Worm (Caenorhabditis elegans) whole organism, young adult: ENCODE data around the gene dop-4.

Experiments used
- B0019.2 ChIP-seq: fragments of 200-800 bp; sonication (Bioruptor generic); conservative IDR thresholded peaks from 2 replicates; pipeline ENCODE4 v1.3.6; 2022; ENCODE audit warnings: missing genetic modification reagents, missing genetic modification characterization, missing compliant biosample characterization
- B0336.3 ChIP-seq: fragments of 200-800 bp; sonication (Bioruptor generic); IDR thresholded peaks from 2 replicates; pipeline ENCODE4 v1.3.6; 2022; ENCODE audit warnings: missing genetic modification characterization, missing compliant biosample characterization
- C17E4.6 ChIP-seq: fragments of 200-800 bp; sonication (Bioruptor generic); IDR thresholded peaks from 2 replicates; pipeline ENCODE4 v1.3.6; 2022; ENCODE audit warnings: missing genetic modification reagents, missing genetic modification characterization, missing compliant biosample characterization
- F23B12.7 ChIP-seq: sonication (generic microtip); optimal IDR thresholded peaks from 2 replicates; lab custom pipeline; 2017; ENCODE audit warnings: missing genetic modification characterization, mild to moderate bottlenecking, missing compliant biosample characterization, antibody characterized with exemption, moderate library complexity; ENCODE audit not compliant: insufficient read depth
- F49E8.2 ChIP-seq: sonication (generic microtip); optimal IDR thresholded peaks from 3 replicates; lab custom pipeline; 2017; ENCODE audit warnings: missing genetic modification characterization, mild to moderate bottlenecking, missing compliant biosample characterization, antibody characterized with exemption, moderate library complexity; ENCODE audit not compliant: insufficient read depth
- T26A5.8 ChIP-seq: sonication (generic microtip); optimal IDR thresholded peaks from 2 replicates; lab custom pipeline; 2016; ENCODE audit warnings: missing genetic modification characterization, missing compliant biosample characterization
- Y56A3A.18 ChIP-seq: fragments of 200-800 bp; sonication (Bioruptor generic); IDR thresholded peaks from 2 replicates; pipeline ENCODE4 v1.3.6; 2022; ENCODE audit warnings: missing genetic modification reagents, missing genetic modification characterization, missing compliant biosample characterization
- Y67H2A.10 ChIP-seq: fragments of 200-800 bp; sonication (Bioruptor generic); conservative IDR thresholded peaks from 2 replicates; pipeline ENCODE4 v1.3.6; 2022; ENCODE audit warnings: missing genetic modification reagents, missing genetic modification characterization, missing compliant biosample characterization
- Y79H2A.3 ChIP-seq: fragments of 200-800 bp; sonication (Bioruptor generic); conservative IDR thresholded peaks from 2 replicates; pipeline ENCODE4 v1.3.6; 2022; ENCODE audit warnings: missing genetic modification reagents, missing genetic modification characterization, missing compliant biosample characterization
- aptf-2 ChIP-seq: fragments of 200-800 bp; sonication (Bioruptor generic); conservative IDR thresholded peaks from 2 replicates; pipeline ENCODE4 v1.3.6; 2022; ENCODE audit warnings: missing genetic modification reagents, missing genetic modification characterization, missing compliant biosample characterization
- attf-6 ChIP-seq: fragments of 200-800 bp; sonication (Bioruptor generic); IDR thresholded peaks from 2 replicates; pipeline ENCODE4 v1.3.6; 2022; ENCODE audit warnings: missing genetic modification reagents, missing genetic modification characterization, missing compliant biosample characterization
- bed-1 ChIP-seq: fragments of 200-800 bp; sonication (Bioruptor generic); IDR thresholded peaks from 2 replicates; pipeline ENCODE4 v1.3.6; 2022; ENCODE audit warnings: missing genetic modification reagents, missing genetic modification characterization, missing compliant biosample characterization
- cebp-1 ChIP-seq, 2 experiments: fragments of 200-800 bp in 1 of 2; sonication (Bioruptor generic) in 1 of 2; sonication (generic microtip) in 1 of 2; IDR thresholded peaks in 1 of 2; optimal IDR thresholded peaks in 1 of 2; 2 replicates each; pipeline versions ENCODE4 v1.3.6 to Lab custom; 2017 to 2022; ENCODE audit warnings: missing compliant biosample characterization in 2 of 2, missing genetic modification characterization in 2 of 2, mild to moderate bottlenecking in 1 of 2, missing genetic modification reagents in 1 of 2, moderate library complexity in 1 of 2
- ceh-27 ChIP-seq: fragments of 200-800 bp; sonication (Bioruptor generic); optimal IDR thresholded peaks from 2 replicates; lab custom pipeline; 2018; ENCODE audit warnings: mild to moderate bottlenecking, missing genetic modification characterization, moderate library complexity, missing compliant biosample characterization
- ceh-79 ChIP-seq: sonication (generic microtip); optimal IDR thresholded peaks from 2 replicates; lab custom pipeline; 2017; ENCODE audit warnings: mild to moderate bottlenecking, missing genetic modification characterization, missing compliant biosample characterization
- ceh-91 ChIP-seq: fragments of 200-800 bp; sonication (Bioruptor generic); IDR thresholded peaks from 2 replicates; pipeline ENCODE4 v1.3.6; 2022; ENCODE audit warnings: missing genetic modification reagents, missing genetic modification characterization, missing compliant biosample characterization
- dpff-1 ChIP-seq: sonication (generic microtip); optimal IDR thresholded peaks from 2 replicates; lab custom pipeline; 2017; ENCODE audit warnings: mild to moderate bottlenecking, missing genetic modification characterization, missing compliant biosample characterization
- dpl-1 ChIP-seq: fragments of 150-350 bp; optimal IDR thresholded peaks from 2 replicates; lab custom pipeline; 2014; ENCODE audit warnings: missing biosample characterization, missing genetic modification reagents, missing genetic modification characterization
- efl-1 ChIP-seq: fragments of 150-350 bp; optimal IDR thresholded peaks from 2 replicates; lab custom pipeline; 2014; ENCODE audit warnings: missing biosample characterization, missing genetic modification reagents, missing genetic modification characterization
- him-1 ChIP-seq: sonication (generic microtip); optimal IDR thresholded peaks from 2 replicates; lab custom pipeline; 2016; ENCODE audit warnings: missing genotype, missing genetic modification reagents, missing genetic modification characterization, missing compliant biosample characterization
- lag-1 ChIP-seq: fragments of 200-800 bp; sonication (Bioruptor generic); IDR thresholded peaks from 2 replicates; pipeline ENCODE4 v1.3.6; 2022; ENCODE audit warnings: missing genetic modification reagents, missing genetic modification characterization, missing compliant biosample characterization
- let-607 ChIP-seq, 2 experiments: fragments of 200-800 bp in 1 of 2; sonication (Bioruptor generic) in 1 of 2; sonication (generic microtip) in 1 of 2; optimal IDR thresholded peaks; 2 replicates each; lab custom pipeline; 2016 to 2018; ENCODE audit warnings: mild to moderate bottlenecking in 2 of 2, missing compliant biosample characterization in 2 of 2, missing genetic modification characterization in 2 of 2, moderate library complexity in 2 of 2, missing genotype in 1 of 2
- madf-10 ChIP-seq: sonication (generic microtip); optimal IDR thresholded peaks from 2 replicates; lab custom pipeline; 2016; ENCODE audit warnings: mild to moderate bottlenecking, missing genetic modification characterization, missing compliant biosample characterization
- mel-28 ChIP-seq: sonication (generic microtip); optimal IDR thresholded peaks from 2 replicates; lab custom pipeline; 2016; ENCODE audit warnings: borderline replicate concordance, mild to moderate bottlenecking, missing genetic modification characterization, missing compliant biosample characterization
- nfya-1 ChIP-seq: sonication (generic microtip); optimal IDR thresholded peaks from 2 replicates; lab custom pipeline; 2017; ENCODE audit warnings: antibody characterized with exemption, missing compliant biosample characterization, missing genetic modification characterization, borderline replicate concordance; ENCODE audit not compliant: insufficient read depth
- nfya-2 ChIP-seq: fragments of 200-800 bp; sonication (Bioruptor generic); IDR thresholded peaks from 2 replicates; pipeline ENCODE4 v1.3.6; 2022; ENCODE audit warnings: missing genetic modification reagents, missing genetic modification characterization, missing compliant biosample characterization
- nfyb-1 ChIP-seq: fragments of 200-800 bp; sonication (Bioruptor generic); IDR thresholded peaks from 2 replicates; pipeline ENCODE4 v1.3.6; 2022; ENCODE audit warnings: missing genetic modification reagents, missing genetic modification characterization, missing compliant biosample characterization
- nhr-90 ChIP-seq: sonication (generic microtip); optimal IDR thresholded peaks from 2 replicates; lab custom pipeline; 2016; ENCODE audit warnings: missing genotype, mild to moderate bottlenecking, missing genetic modification characterization, missing compliant biosample characterization
- pha-4 ChIP-seq: fragments of 150-350 bp; sonication (generic microtip); optimal IDR thresholded peaks from 2 replicates; lab custom pipeline; 2014; ENCODE audit warnings: missing biosample characterization, missing genetic modification reagents, missing genetic modification characterization
- repo-1 ChIP-seq: sonication (generic microtip); optimal IDR thresholded peaks from 2 replicates; lab custom pipeline; 2017; ENCODE audit warnings: mild to moderate bottlenecking, missing genetic modification characterization, missing compliant biosample characterization
- rpc-1 ChIP-seq, 2 experiments: fragments of 150-350 bp in 1 of 2; sonication (generic microtip) in 1 of 2; optimal IDR thresholded peaks; 2 replicates each; lab custom pipeline; 2014 to 2018; ENCODE audit warnings: missing biosample characterization in 1 of 2, missing genetic modification characterization in 1 of 2, missing genetic modification reagents in 1 of 2, missing genotype in 1 of 2
- snpc-1.1 ChIP-seq: sonication (generic microtip); optimal IDR thresholded peaks from 2 replicates; lab custom pipeline; 2017; ENCODE audit warnings: missing genetic modification characterization, mild to moderate bottlenecking, missing compliant biosample characterization, antibody characterized with exemption, moderate library complexity, missing genotype, missing genetic modification reagents; ENCODE audit not compliant: insufficient read depth
- tlf-1 ChIP-seq: fragments of 200-800 bp; sonication (Bioruptor generic); optimal IDR thresholded peaks from 2 replicates; lab custom pipeline; 2018; ENCODE audit warnings: mild to moderate bottlenecking, missing genetic modification characterization, missing compliant biosample characterization
- ztf-18 ChIP-seq: sonication (generic microtip); optimal IDR thresholded peaks from 2 replicates; lab custom pipeline; 2016; ENCODE audit warnings: missing genotype, mild to moderate bottlenecking, missing genetic modification characterization, missing compliant biosample characterization
- ztf-22 ChIP-seq: fragments of 200-800 bp; sonication (Bioruptor generic); optimal IDR thresholded peaks from 2 replicates; lab custom pipeline; 2018; ENCODE audit warnings: mild to moderate bottlenecking, missing genetic modification characterization, moderate library complexity, missing compliant biosample characterization
- ztf-25 ChIP-seq: fragments of 200-800 bp; sonication (Bioruptor generic); IDR thresholded peaks from 2 replicates; pipeline ENCODE4 v1.3.6; 2022; ENCODE audit warnings: missing genetic modification reagents, missing genetic modification characterization, missing compliant biosample characterization
- ztf-28 ChIP-seq: fragments of 200-800 bp; sonication (Bioruptor generic); IDR thresholded peaks from 2 replicates; pipeline ENCODE4 v1.3.6; 2022; ENCODE audit warnings: missing genetic modification reagents, missing genetic modification characterization, missing compliant biosample characterization
- ztf-6 ChIP-seq: fragments of 200-800 bp; sonication (Bioruptor generic); IDR thresholded peaks from 2 replicates; pipeline ENCODE4 v1.3.6; 2022; ENCODE audit warnings: missing genetic modification reagents, missing genetic modification characterization, missing compliant biosample characterization

dop-4 gene

ce11 chrX:1272539-1272938 is 22.5 kb upstream of the dop-4 start, which contains the start of gene C52B11.5 (continued):
- TF ChIP-seq Y56A3A.18 (peak; percentile 76; the same call in 1 of the 2 replicates), pha-4 (tag; lab: Kevin White, UChicago) (peak; percentile 70), nhr-90 (tag; lab: Kevin White, UChicago) (peak; percentile 70), F23B12.7 (tag; lab: Kevin White, UChicago) (peak; percentile 19), B0019.2 (GFP tag; lab: Robert Waterston, UW) (no peak), let-607 (tag; optimal IDR thresholded peaks at IDR 0.05; lab: Kevin White, UChicago) (peak; percentile 61 to 77), snpc-1.1 (no peak), rpc-1 (optimal IDR thresholded peaks at IDR 0.05; lab: Kevin White, UChicago) (no peak), rpc-1 (tag; optimal IDR thresholded peaks at IDR 0.05; lab: Kevin White, UChicago) (no peak), ztf-25 (GFP tag; lab: Robert Waterston, UW) (no peak), nfyb-1 (GFP tag; lab: Robert Waterston, UW) (0 out of 2 replicates have a peak, but pooled peaks have one; percentile 36), madf-10 (no peak), tlf-1 (GFP tag; lab: Kevin White, UChicago) (peak; percentile 41), cebp-1 (GFP tag; IDR thresholded peaks at IDR 0.05; lab: Robert Waterston, UW) (peak; percentile 78; the same call in 1 of the 2 replicates), cebp-1 (tag; optimal IDR thresholded peaks at IDR 0.05; lab: Kevin White, UChicago) (peak; percentile 92), ztf-22 (GFP tag; lab: Kevin White, UChicago) (peak; percentile 59)
- TF ChIP-seq, all 124 proteins: peak for 19

- TF ChIP-seq dpl-1 (GFP tag; lab: Kevin White, UChicago): no peak
- TF ChIP-seq him-1 (tag; lab: Kevin White, UChicago): peak; percentile 87
These were observed 2.2 kb upstream of the dop-4 start for ce11 chrX:1292894-1293293.

- no peak for TF ChIP-seq T26A5.8 (tag; lab: Kevin White, UChicago)
These were observed 1.6 kb upstream of the dop-4 start for ce11 chrX:1293471-1293870.

ce11 chrX:1295713-1296112 is 660 bp downstream of the dop-4 start:
- no peak for TF ChIP-seq Y79H2A.3 (GFP tag; lab: Robert Waterston, UW)
- TF ChIP-seq dpff-1 (tag; lab: Kevin White, UChicago): no peak
- TF ChIP-seq Y67H2A.10: no peak
- no peak for TF ChIP-seq B0336.3
- TF ChIP-seq let-607 (tag; optimal IDR thresholded peaks at IDR 0.05; lab: Kevin White, UChicago): no peak

ce11 chrX:1299849-1300248 is 4.8 kb downstream of the dop-4 start, which contains the start of gene inso-1:
Gene inso-1 (plus strand): TSS chrX:1300149.
- no peak for TF ChIP-seq C17E4.6
- TF ChIP-seq, all 124 proteins: peak for 0

- TF ChIP-seq nfya-1 (tag; lab: Kevin White, UChicago) (no peak), aptf-2 (GFP tag; lab: Robert Waterston, UW) (no peak), bed-1 (GFP tag; lab: Robert Waterston, UW) (no peak), ceh-27 (GFP tag; lab: Kevin White, UChicago) (peak; percentile 87), nfya-2 (no peak), ceh-79 (no peak), efl-1 (GFP tag; lab: Kevin White, UChicago) (no peak), ztf-6 (GFP tag; lab: Robert Waterston, UW) (no peak), ceh-91 (GFP tag; lab: Robert Waterston, UW) (no peak), mel-28 (tag; lab: Kevin White, UChicago) (no peak), ztf-22 (GFP tag; lab: Kevin White, UChicago) (peak; percentile 23), snpc-1.1 (no peak), dpff-1 (tag; lab: Kevin White, UChicago) (no peak), attf-6 (GFP tag; lab: Robert Waterston, UW) (no peak), tlf-1 (GFP tag; lab: Kevin White, UChicago) (no peak), ztf-18 (tag; lab: Kevin White, UChicago) (peak; percentile 38), lag-1 (GFP tag; lab: Robert Waterston, UW) (no peak), repo-1 (tag; lab: Kevin White, UChicago) (peak; percentile 30), ztf-28 (GFP tag; lab: Robert Waterston, UW) (0 out of 2 replicates have a peak, but pooled peaks have one; percentile 50), F49E8.2 (no peak)
These were observed 7.2 kb downstream of the dop-4 start for ce11 chrX:1302267-1302666.
